Fruit fly (Drosophila melanogaster): Measurements from ENCODE around the gene nesd.

DNA sequence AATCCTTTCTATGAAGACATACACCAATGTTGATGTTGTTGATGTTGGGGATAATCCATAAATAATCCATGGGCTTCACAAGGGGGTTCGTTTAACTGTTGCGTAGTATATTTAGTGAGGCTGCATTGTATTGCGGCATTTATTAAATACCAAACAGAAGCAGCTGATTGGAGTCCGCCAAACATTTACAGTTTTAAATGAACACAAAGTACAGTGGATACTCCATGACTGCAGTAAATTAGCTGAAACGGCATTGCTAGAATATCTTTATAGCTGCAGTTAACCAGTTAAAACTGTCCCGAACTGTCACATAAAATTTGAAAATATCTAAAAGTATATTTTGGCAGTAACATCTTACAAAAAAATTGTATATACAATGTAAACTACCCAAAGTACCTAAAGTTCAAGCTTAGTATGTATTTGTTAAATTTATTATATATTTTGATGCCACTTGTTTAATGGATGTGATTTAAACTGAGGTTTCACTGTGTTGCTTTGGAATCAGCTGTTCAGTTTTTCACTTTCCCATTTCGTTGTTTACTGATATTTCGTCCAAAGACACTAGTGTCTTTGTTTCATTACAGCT lies 2.6 kb upstream of the nesd start, which contains the start of the genes CG10747 and Pyroxd1:
- TF ChIP-seq psq (optimal IDR thresholded peaks at IDR 0.05) (no peak), EcR (GFP tag; optimal IDR thresholded peaks at IDR 0.05) (no peak)

Data from whole organism.